Fruit fly (Drosophila melanogaster): ENCODE results near the gene Msr-110.
A peak's percentile ranks its signal among the peaks of the same experiment; 100 is the strongest.

Msr-110 gene

DNA sequence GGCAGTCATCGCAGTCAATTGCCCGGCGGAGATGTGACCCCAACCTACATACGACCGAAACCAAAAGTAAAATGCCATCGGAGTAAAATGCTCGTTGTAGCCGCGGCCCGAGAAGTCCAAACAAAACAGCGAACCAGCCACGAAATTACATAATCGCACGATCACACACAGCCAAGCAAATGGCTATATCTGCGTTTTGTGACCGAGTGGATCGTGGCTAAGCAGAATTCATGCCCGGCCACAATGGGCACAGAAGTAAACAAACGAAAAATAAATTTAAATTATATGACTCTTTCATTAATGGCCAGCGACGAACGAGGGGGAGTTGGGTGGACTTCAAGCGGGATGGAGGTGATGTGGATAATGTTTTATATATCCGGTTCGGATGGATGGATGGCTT is 7.4 kb downstream of the Msr-110 start (continued):
- TF ChIP-seq NC2β (GFP tag; optimal IDR thresholded peaks at IDR 0.05) (no peak), CHES-1-like (GFP tag; optimal IDR thresholded peaks at IDR 0.05) (no peak), CG7271 (tag; optimal IDR thresholded peaks at IDR 0.05) (no peak), CG30403 (GFP tag; optimal IDR thresholded peaks at IDR 0.05) (no peak), Med (GFP tag) (peak; percentile 55), CG6791 (GFP tag; IDR thresholded peaks at IDR 0.05; ENCODE audit: partially characterized antibody) (no peak), sob (GFP tag; IDR thresholded peaks at IDR 0.05) (no peak), gro (GFP tag; optimal IDR thresholded peaks at IDR 0.05) (peak; percentile 20), Sry-δ (GFP tag; optimal IDR thresholded peaks at IDR 0.05) (no peak), CG10267 (tag; optimal IDR thresholded peaks at IDR 0.05) (no peak), CG31388 (GFP tag; optimal IDR thresholded peaks at IDR 0.05) (no peak), Xrp1 (GFP tag; IDR thresholded peaks at IDR 0.05) (no peak), Xbp1 (GFP tag; optimal IDR thresholded peaks at IDR 0.05) (no peak), CG10543 (GFP tag; optimal IDR thresholded peaks at IDR 0.05) (peak; percentile 45), pzg (GFP tag; optimal IDR thresholded peaks at IDR 0.05) (no peak), yki (optimal IDR thresholded peaks at IDR 0.05) (no peak), Nf-YB (GFP tag; optimal IDR thresholded peaks at IDR 0.05) (no peak), h (optimal IDR thresholded peaks at IDR 0.05) (no peak), tio (GFP tag; optimal IDR thresholded peaks at IDR 0.05) (no peak), CG7745 (tag; optimal IDR thresholded peaks at IDR 0.05) (no peak), CG8388 (GFP tag; optimal IDR thresholded peaks at IDR 0.05) (no peak), sc (optimal IDR thresholded peaks at IDR 0.05) (no peak), sc (GFP tag; optimal IDR thresholded peaks at IDR 0.05) (no peak), phol (tag; optimal IDR thresholded peaks at IDR 0.05) (no peak), knrl (GFP tag; IDR thresholded peaks at IDR 0.05; ENCODE audit: partially characterized antibody) (no peak), CG17802 (tag; optimal IDR thresholded peaks at IDR 0.05) (no peak), ac (GFP tag; optimal IDR thresholded peaks at IDR 0.05) (no peak), Hand (GFP tag; optimal IDR thresholded peaks at IDR 0.05) (no peak), Hsf (GFP tag; optimal IDR thresholded peaks at IDR 0.05) (no peak), Neu2 (GFP tag; optimal IDR thresholded peaks at IDR 0.05; ENCODE audit: borderline replicate concordance) (no peak), bsh (GFP tag; optimal IDR thresholded peaks at IDR 0.05) (no peak), Hmx (GFP tag; optimal IDR thresholded peaks at IDR 0.05) (no peak), org-1 (GFP tag; optimal IDR thresholded peaks at IDR 0.05) (no peak), exex (tag; optimal IDR thresholded peaks at IDR 0.05) (no peak), CG8290 (GFP tag; optimal IDR thresholded peaks at IDR 0.05) (no peak), CG8290 (tag; optimal IDR thresholded peaks at IDR 0.05) (peak in 1 of 2 experiments; percentile 24), Fer2 (tag; optimal IDR thresholded peaks at IDR 0.05) (no peak), CG3726 (GFP tag; IDR thresholded peaks at IDR 0.05) (no peak), tx (GFP tag; optimal IDR thresholded peaks at IDR 0.05) (no peak), CG7556 (GFP tag; optimal IDR thresholded peaks at IDR 0.05) (no peak), ci (GFP tag; IDR thresholded peaks at IDR 0.05) (no peak), toy (GFP tag; IDR thresholded peaks at IDR 0.05) (no peak), onecut (GFP tag; IDR thresholded peaks at IDR 0.05) (no peak), NFAT (GFP tag; IDR thresholded peaks at IDR 0.05) (no peak), CG13894 (tag; optimal IDR thresholded peaks at IDR 0.05) (peak; percentile 38), CG10431 (GFP tag; optimal IDR thresholded peaks at IDR 0.05) (no peak), lilli (GFP tag; optimal IDR thresholded peaks at IDR 0.05) (no peak), grn (GFP tag; optimal IDR thresholded peaks at IDR 0.05) (no peak), CG2120 (GFP tag; optimal IDR thresholded peaks at IDR 0.05) (no peak), CG6175 (GFP tag; IDR thresholded peaks at IDR 0.05) (0 out of 3 replicates have a peak, but pooled peaks have one; percentile 10), CkIIα-i1 (GFP tag; IDR thresholded peaks at IDR 0.05) (no peak), unc-4 (GFP tag; IDR thresholded peaks at IDR 0.05; ENCODE audit: partially characterized antibody) (no peak), zen (tag; optimal IDR thresholded peaks at IDR 0.05) (no peak)
